Worm (Caenorhabditis elegans) whole organism, young adult: ENCODE measurements around the gene str-143.

Source experiments
- B0336.3 ChIP-seq: fragments of 200-800 bp; sonication (Bioruptor generic); IDR thresholded peaks from 2 replicates; pipeline ENCODE4 v1.3.6; 2022; ENCODE audit warnings: missing genetic modification characterization, missing compliant biosample characterization
- F33H1.4 ChIP-seq: fragments of 200-800 bp; sonication (Bioruptor generic); IDR thresholded peaks from 2 replicates; pipeline ENCODE4 v1.3.6; 2022; ENCODE audit warnings: missing genetic modification reagents, missing genetic modification characterization, missing compliant biosample characterization
- aptf-3 ChIP-seq: fragments of 200-800 bp; sonication (Bioruptor generic); IDR thresholded peaks from 2 replicates; pipeline ENCODE4 v1.3.6; 2022; ENCODE audit warnings: missing genetic modification characterization, missing compliant biosample characterization
- attf-5 ChIP-seq: fragments of 200-800 bp; sonication (Bioruptor generic); optimal IDR thresholded peaks from 2 replicates; lab custom pipeline; 2018; ENCODE audit warnings: mild to moderate bottlenecking, missing genetic modification characterization, missing compliant biosample characterization
- dox-1 ChIP-seq: fragments of 200-800 bp; sonication (Bioruptor generic); IDR thresholded peaks from 2 replicates; pipeline ENCODE4 v1.3.6; 2022; ENCODE audit warnings: missing genetic modification reagents, missing genetic modification characterization, missing compliant biosample characterization
- dpl-1 ChIP-seq: fragments of 150-350 bp; optimal IDR thresholded peaks from 2 replicates; lab custom pipeline; 2014; ENCODE audit warnings: missing biosample characterization, missing genetic modification reagents, missing genetic modification characterization
- ets-4 ChIP-seq: fragments of 200-800 bp; sonication (Bioruptor generic); optimal IDR thresholded peaks from 2 replicates; lab custom pipeline; 2018; ENCODE audit warnings: mild to moderate bottlenecking, missing genetic modification characterization, missing compliant biosample characterization
- lin-35 ChIP-seq, 3 experiments: fragments of 150-350 bp in 2 of 3; sonication (generic microtip) in 1 of 3; optimal IDR thresholded peaks; 2 replicates each; lab custom pipeline; 2014 to 2018; ENCODE audit warnings: missing biosample characterization in 3 of 3, missing genetic modification characterization in 3 of 3, missing genetic modification reagents in 3 of 3
- madf-3 ChIP-seq: fragments of 200-800 bp; sonication (Bioruptor generic); IDR thresholded peaks from 2 replicates; pipeline ENCODE4 v1.3.6; 2022; ENCODE audit warnings: missing genetic modification reagents, missing genetic modification characterization, missing compliant biosample characterization
- madf-6 ChIP-seq: fragments of 200-800 bp; sonication (Bioruptor generic); IDR thresholded peaks from 2 replicates; pipeline ENCODE4 v1.3.6; 2022; ENCODE audit warnings: missing genetic modification reagents, missing genetic modification characterization, missing compliant biosample characterization
- mel-28 ChIP-seq: sonication (generic microtip); optimal IDR thresholded peaks from 2 replicates; lab custom pipeline; 2016; ENCODE audit warnings: borderline replicate concordance, mild to moderate bottlenecking, missing genetic modification characterization, missing compliant biosample characterization
- nhr-120 ChIP-seq: fragments of 200-800 bp; sonication (Bioruptor generic); IDR thresholded peaks from 2 replicates; pipeline ENCODE4 v1.3.6; 2022; ENCODE audit warnings: missing genetic modification characterization, missing compliant biosample characterization
- pha-4 ChIP-seq: fragments of 150-350 bp; sonication (generic microtip); optimal IDR thresholded peaks from 2 replicates; lab custom pipeline; 2014; ENCODE audit warnings: missing biosample characterization, missing genetic modification reagents, missing genetic modification characterization
- unc-130 ChIP-seq: sonication (generic microtip); optimal IDR thresholded peaks from 2 replicates; lab custom pipeline; 2016; ENCODE audit warnings: missing genetic modification reagents, missing genetic modification characterization, missing compliant biosample characterization

DNA sequence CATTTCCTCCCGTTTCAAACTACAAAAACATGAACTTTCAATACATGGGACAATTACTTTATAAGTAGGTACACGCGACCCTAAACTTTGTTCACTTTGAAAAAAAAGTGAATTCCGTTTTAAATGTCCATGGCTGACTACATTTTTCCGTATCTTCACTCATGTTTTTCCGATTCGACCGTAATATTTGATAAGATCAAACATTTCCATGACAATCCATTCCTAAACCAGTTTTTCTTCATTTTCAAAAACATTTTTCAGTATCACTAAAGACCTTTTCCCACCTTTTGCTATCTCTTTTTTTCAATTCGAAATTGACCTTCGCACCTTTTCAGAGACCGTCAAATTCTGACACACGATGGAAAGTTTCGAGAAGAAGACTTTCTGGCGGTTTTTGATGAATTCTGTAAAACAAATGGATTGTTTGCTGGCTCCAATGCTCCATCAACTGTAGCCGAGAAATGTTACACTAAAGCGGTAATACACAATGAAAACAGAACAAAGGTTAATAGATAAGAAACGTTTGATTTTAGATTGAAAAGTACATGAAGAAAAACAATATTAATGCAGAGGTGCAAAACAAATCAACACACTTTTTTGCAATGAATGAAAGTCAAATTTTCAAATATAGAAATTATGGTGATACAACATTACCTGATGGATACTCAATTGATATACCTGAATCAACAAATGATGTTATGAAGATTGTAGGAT, 42.0 kb downstream of the str-143 start:
- TF ChIP-seq dpl-1 (GFP tag; lab: Kevin White, UChicago): no peak
- TF ChIP-seq pha-4 (tag; lab: Kevin White, UChicago): no peak
- no peak for TF ChIP-seq lin-35 (GFP tag; optimal IDR thresholded peaks at IDR 0.05; lab: Kevin White, UChicago)
- TF ChIP-seq ets-4 (GFP tag; lab: Kevin White, UChicago): no peak
- no peak for TF ChIP-seq B0336.3 (GFP tag; lab: Robert Waterston, UW)
- TF ChIP-seq madf-6: no peak
- no peak for TF ChIP-seq dox-1 (GFP tag; lab: Robert Waterston, UW)
- TF ChIP-seq madf-3 (GFP tag; lab: Robert Waterston, UW): no peak
- TF ChIP-seq F33H1.4 (GFP tag; lab: Robert Waterston, UW): no peak
- TF ChIP-seq nhr-120 (GFP tag; lab: Robert Waterston, UW): no peak
- no peak for TF ChIP-seq mel-28
- no peak for TF ChIP-seq attf-5 (GFP tag; lab: Kevin White, UChicago)
- TF ChIP-seq unc-130 (GFP tag; lab: Kevin White, UChicago): no peak
- TF ChIP-seq aptf-3 (GFP tag; lab: Robert Waterston, UW): no peak
